Worm (Caenorhabditis elegans) whole organism, young adult: ENCODE data around the gene lec-8.

Source experiments
- B0019.2 ChIP-seq: fragments of 200-800 bp; sonication (Bioruptor generic); conservative IDR thresholded peaks from 2 replicates; pipeline ENCODE4 v1.3.6; 2022; ENCODE audit warnings: missing genetic modification reagents, missing genetic modification characterization, missing compliant biosample characterization
- B0035.1 ChIP-seq: sonication (generic microtip); optimal IDR thresholded peaks from 2 replicates; lab custom pipeline; 2016; ENCODE audit warnings: missing genetic modification characterization, mild to moderate bottlenecking, missing compliant biosample characterization, missing genotype, missing genetic modification reagents
- B0336.3 ChIP-seq: fragments of 200-800 bp; sonication (Bioruptor generic); IDR thresholded peaks from 2 replicates; pipeline ENCODE4 v1.3.6; 2022; ENCODE audit warnings: missing genetic modification characterization, missing compliant biosample characterization
- C06A6.2 ChIP-seq: fragments of 200-800 bp; sonication (Bioruptor generic); conservative IDR thresholded peaks from 2 replicates; pipeline ENCODE4 v1.3.6; 2022; ENCODE audit warnings: missing genetic modification characterization, missing compliant biosample characterization
- D2030.7 ChIP-seq: fragments of 200-800 bp; sonication (Bioruptor generic); IDR thresholded peaks from 2 replicates; pipeline ENCODE4 v1.3.6; 2022; ENCODE audit warnings: missing genetic modification reagents, missing genetic modification characterization, missing compliant biosample characterization
- F33H1.4 ChIP-seq: fragments of 200-800 bp; sonication (Bioruptor generic); IDR thresholded peaks from 2 replicates; pipeline ENCODE4 v1.3.6; 2022; ENCODE audit warnings: missing genetic modification reagents, missing genetic modification characterization, missing compliant biosample characterization
- F39B2.1 ChIP-seq: fragments of 200-800 bp; sonication (Bioruptor generic); IDR thresholded peaks from 2 replicates; pipeline ENCODE4 v1.3.6; 2022; ENCODE audit warnings: missing genetic modification reagents, missing genetic modification characterization, missing compliant biosample characterization
- F49E8.2 ChIP-seq: sonication (generic microtip); optimal IDR thresholded peaks from 3 replicates; lab custom pipeline; 2017; ENCODE audit warnings: missing genetic modification characterization, mild to moderate bottlenecking, missing compliant biosample characterization, antibody characterized with exemption, moderate library complexity; ENCODE audit not compliant: insufficient read depth
- F57A8.1 ChIP-seq: fragments of 200-800 bp; sonication (Bioruptor generic); optimal IDR thresholded peaks from 2 replicates; lab custom pipeline; 2018; ENCODE audit warnings: mild to moderate bottlenecking, missing genetic modification characterization, moderate library complexity, missing compliant biosample characterization
- Y56A3A.18 ChIP-seq: fragments of 200-800 bp; sonication (Bioruptor generic); IDR thresholded peaks from 2 replicates; pipeline ENCODE4 v1.3.6; 2022; ENCODE audit warnings: missing genetic modification reagents, missing genetic modification characterization, missing compliant biosample characterization
- akir-1 ChIP-seq: fragments of 200-800 bp; sonication (Bioruptor generic); optimal IDR thresholded peaks from 2 replicates; lab custom pipeline; 2018; ENCODE audit warnings: mild to moderate bottlenecking, missing genetic modification characterization, moderate library complexity, missing compliant biosample characterization
- ama-1 ChIP-seq, 3 experiments: fragments of 150-350 bp in 1 of 3; sonication (generic microtip) in 2 of 3; optimal IDR thresholded peaks; 2 replicates each; lab custom pipeline; 2014 to 2018; ENCODE audit warnings: missing biosample characterization in 2 of 3, missing genetic modification characterization in 2 of 3, missing genetic modification reagents in 2 of 3
- aptf-3 ChIP-seq: fragments of 200-800 bp; sonication (Bioruptor generic); IDR thresholded peaks from 2 replicates; pipeline ENCODE4 v1.3.6; 2022; ENCODE audit warnings: missing genetic modification characterization, missing compliant biosample characterization
- atf-7 ChIP-seq: sonication (generic microtip); optimal IDR thresholded peaks from 2 replicates; lab custom pipeline; 2017; ENCODE audit warnings: mild to moderate bottlenecking, missing genetic modification characterization, missing compliant biosample characterization
- attf-3 ChIP-seq: fragments of 200-800 bp; sonication (Bioruptor generic); conservative IDR thresholded peaks from 2 replicates; pipeline ENCODE4 v1.3.6; 2022; ENCODE audit warnings: missing genetic modification reagents, missing genetic modification characterization, missing compliant biosample characterization
- ceh-100 ChIP-seq: fragments of 200-800 bp; sonication (Bioruptor generic); IDR thresholded peaks from 2 replicates; pipeline ENCODE4 v1.3.6; 2022; ENCODE audit warnings: missing genetic modification reagents, missing genetic modification characterization, missing compliant biosample characterization
- ceh-58 ChIP-seq: fragments of 200-800 bp; sonication (Bioruptor generic); IDR thresholded peaks from 2 replicates; pipeline ENCODE4 v1.3.6; 2022; ENCODE audit warnings: missing genetic modification characterization, missing compliant biosample characterization
- ceh-91 ChIP-seq: fragments of 200-800 bp; sonication (Bioruptor generic); IDR thresholded peaks from 2 replicates; pipeline ENCODE4 v1.3.6; 2022; ENCODE audit warnings: missing genetic modification reagents, missing genetic modification characterization, missing compliant biosample characterization
- dpff-1 ChIP-seq: sonication (generic microtip); optimal IDR thresholded peaks from 2 replicates; lab custom pipeline; 2017; ENCODE audit warnings: mild to moderate bottlenecking, missing genetic modification characterization, missing compliant biosample characterization
- dpl-1 ChIP-seq: fragments of 150-350 bp; optimal IDR thresholded peaks from 2 replicates; lab custom pipeline; 2014; ENCODE audit warnings: missing biosample characterization, missing genetic modification reagents, missing genetic modification characterization
- efl-1 ChIP-seq: fragments of 150-350 bp; optimal IDR thresholded peaks from 2 replicates; lab custom pipeline; 2014; ENCODE audit warnings: missing biosample characterization, missing genetic modification reagents, missing genetic modification characterization
- egl-18 ChIP-seq: fragments of 200-800 bp; sonication (Bioruptor generic); IDR thresholded peaks from 2 replicates; pipeline ENCODE4 v1.3.6; 2022; ENCODE audit warnings: missing genetic modification reagents, missing genetic modification characterization, missing compliant biosample characterization
- hmg-20 ChIP-seq: fragments of 200-800 bp; sonication (Bioruptor generic); IDR thresholded peaks from 2 replicates; pipeline ENCODE4 v1.3.6; 2022; ENCODE audit warnings: missing genetic modification reagents, missing genetic modification characterization, missing compliant biosample characterization
- let-526 ChIP-seq: fragments of 200-800 bp; sonication (Bioruptor generic); IDR thresholded peaks from 2 replicates; pipeline ENCODE4 v1.3.6; 2022; ENCODE audit warnings: missing genetic modification reagents, missing genetic modification characterization, missing compliant biosample characterization
- lir-1 ChIP-seq: fragments of 200-800 bp; sonication (Bioruptor generic); conservative IDR thresholded peaks from 2 replicates; pipeline ENCODE4 v1.3.6; 2022; ENCODE audit warnings: missing genetic modification reagents, missing genetic modification characterization, missing compliant biosample characterization
- lsy-27 ChIP-seq: sonication (generic microtip); optimal IDR thresholded peaks from 2 replicates; lab custom pipeline; 2017; ENCODE audit warnings: missing genetic modification characterization, mild to moderate bottlenecking, missing compliant biosample characterization, antibody characterized with exemption, missing genotype, borderline replicate concordance; ENCODE audit not compliant: insufficient read depth
- madf-10 ChIP-seq: sonication (generic microtip); optimal IDR thresholded peaks from 2 replicates; lab custom pipeline; 2016; ENCODE audit warnings: mild to moderate bottlenecking, missing genetic modification characterization, missing compliant biosample characterization
- madf-3 ChIP-seq: fragments of 200-800 bp; sonication (Bioruptor generic); IDR thresholded peaks from 2 replicates; pipeline ENCODE4 v1.3.6; 2022; ENCODE audit warnings: missing genetic modification reagents, missing genetic modification characterization, missing compliant biosample characterization
- madf-6 ChIP-seq: fragments of 200-800 bp; sonication (Bioruptor generic); IDR thresholded peaks from 2 replicates; pipeline ENCODE4 v1.3.6; 2022; ENCODE audit warnings: missing genetic modification reagents, missing genetic modification characterization, missing compliant biosample characterization
- mcd-1 ChIP-seq: fragments of 200-800 bp; sonication (Bioruptor generic); IDR thresholded peaks from 2 replicates; pipeline ENCODE4 v1.3.6; 2022; ENCODE audit warnings: missing genetic modification reagents, missing genetic modification characterization, missing compliant biosample characterization
- mxl-1 ChIP-seq: sonication (generic microtip); optimal IDR thresholded peaks from 2 replicates; lab custom pipeline; 2016; ENCODE audit warnings: missing genetic modification characterization, missing compliant biosample characterization
- nfya-2 ChIP-seq: fragments of 200-800 bp; sonication (Bioruptor generic); IDR thresholded peaks from 2 replicates; pipeline ENCODE4 v1.3.6; 2022; ENCODE audit warnings: missing genetic modification reagents, missing genetic modification characterization, missing compliant biosample characterization
- nhr-179 ChIP-seq: sonication (generic microtip); optimal IDR thresholded peaks from 2 replicates; lab custom pipeline; 2016; ENCODE audit warnings: mild to moderate bottlenecking, missing genetic modification characterization, missing compliant biosample characterization
- nhr-80 ChIP-seq: sonication (generic microtip); optimal IDR thresholded peaks from 2 replicates; lab custom pipeline; 2016; ENCODE audit warnings: missing genetic modification characterization, missing compliant biosample characterization
- pbrm-1 ChIP-seq: fragments of 200-800 bp; sonication (Bioruptor generic); IDR thresholded peaks from 2 replicates; pipeline ENCODE4 v1.3.6; 2022; ENCODE audit warnings: missing genetic modification reagents, missing genetic modification characterization, missing compliant biosample characterization
- pha-4 ChIP-seq: fragments of 150-350 bp; sonication (generic microtip); optimal IDR thresholded peaks from 2 replicates; lab custom pipeline; 2014; ENCODE audit warnings: missing biosample characterization, missing genetic modification reagents, missing genetic modification characterization
- rec-8 ChIP-seq, 2 experiments: sonication (generic microtip); optimal IDR thresholded peaks; 2 replicates each; lab custom pipeline; 2016; ENCODE audit warnings: mild to moderate bottlenecking in 2 of 2, missing genetic modification characterization in 2 of 2, missing genetic modification reagents in 2 of 2, missing genotype in 2 of 2, missing biosample characterization in 1 of 2, missing compliant biosample characterization in 1 of 2, moderate library complexity in 1 of 2
- sdz-38 ChIP-seq: sonication (generic microtip); optimal IDR thresholded peaks from 2 replicates; lab custom pipeline; 2016; ENCODE audit warnings: missing genotype, missing genetic modification characterization, missing compliant biosample characterization
- snpc-1.1 ChIP-seq: sonication (generic microtip); optimal IDR thresholded peaks from 2 replicates; lab custom pipeline; 2017; ENCODE audit warnings: missing genetic modification characterization, mild to moderate bottlenecking, missing compliant biosample characterization, antibody characterized with exemption, moderate library complexity, missing genotype, missing genetic modification reagents; ENCODE audit not compliant: insufficient read depth
- snpc-4 ChIP-seq, 5 experiments: fragments of 150-350 bp in 1 of 5; sonication (generic microtip) in 4 of 5; optimal IDR thresholded peaks; 2 replicates each; lab custom pipeline; 2014 to 2018; ENCODE audit warnings: missing genetic modification characterization in 5 of 5, missing biosample characterization in 3 of 5, antibody characterized with exemption in 2 of 5, mild to moderate bottlenecking in 2 of 5, missing compliant biosample characterization in 2 of 5, missing genotype in 2 of 5, moderate library complexity in 2 of 5, missing genetic modification reagents in 1 of 5
- somi-1 ChIP-seq: fragments of 200-800 bp; sonication (Bioruptor generic); optimal IDR thresholded peaks from 2 replicates; lab custom pipeline; 2018; ENCODE audit warnings: mild to moderate bottlenecking, missing genetic modification characterization, missing compliant biosample characterization
- tbx-9 ChIP-seq: sonication (generic microtip); optimal IDR thresholded peaks from 2 replicates; lab custom pipeline; 2016; ENCODE audit warnings: borderline replicate concordance, missing genetic modification characterization, inconsistent platforms, missing compliant biosample characterization
- zim-3 ChIP-seq: sonication (generic microtip); optimal IDR thresholded peaks from 2 replicates; lab custom pipeline; 2017; ENCODE audit warnings: mild to moderate bottlenecking, missing genetic modification characterization, moderate library complexity, missing compliant biosample characterization
- ztf-3 ChIP-seq: fragments of 200-800 bp; sonication (Bioruptor generic); optimal IDR thresholded peaks from 2 replicates; lab custom pipeline; 2018; ENCODE audit warnings: mild to moderate bottlenecking, missing genetic modification characterization, missing compliant biosample characterization

The lec-8 gene

DNA sequence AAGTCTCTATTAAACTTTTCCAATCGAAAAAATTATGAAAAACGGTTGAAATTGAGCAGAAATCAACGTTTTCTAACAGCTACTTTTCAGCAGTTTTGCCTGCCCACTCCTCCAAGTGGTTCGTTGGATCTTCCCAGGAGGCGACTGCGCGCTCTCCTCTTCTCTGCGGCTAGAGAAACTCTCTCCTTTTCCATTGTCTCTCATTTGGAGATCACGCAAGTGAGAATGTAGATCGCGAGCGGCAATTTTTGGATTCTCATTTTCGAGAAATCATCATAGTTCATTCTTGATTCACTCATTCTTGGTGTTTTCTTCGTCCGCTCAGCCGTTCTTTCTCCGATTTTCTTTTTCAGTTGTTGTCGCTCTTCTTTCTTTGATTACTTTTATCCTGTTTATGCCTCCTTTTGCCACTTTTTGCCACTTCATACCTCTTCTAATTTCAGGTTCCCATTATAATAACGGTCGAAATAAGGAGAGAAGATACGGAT, 33.5 kb downstream of the lec-8 start, which contains the start of gene mrp-4 (continued):
- TF ChIP-seq efl-1 (GFP tag; lab: Kevin White, UChicago) (peak; percentile 90), aptf-3 (GFP tag; lab: Robert Waterston, UW) (peak; percentile 99), nhr-179 (tag; lab: Kevin White, UChicago) (no peak), dpl-1 (GFP tag; lab: Kevin White, UChicago) (peak; percentile 36), mcd-1 (GFP tag; lab: Robert Waterston, UW) (no peak), madf-6 (GFP tag; lab: Robert Waterston, UW) (peak; percentile 77), mxl-1 (tag; lab: Kevin White, UChicago) (no peak), B0035.1 (tag; lab: Kevin White, UChicago) (no peak), madf-3 (0 out of 2 replicates have a peak, but pooled peaks have one; percentile 53), snpc-1.1 (tag; lab: Kevin White, UChicago) (no peak), ceh-100 (GFP tag; lab: Robert Waterston, UW) (no peak)

DNA sequence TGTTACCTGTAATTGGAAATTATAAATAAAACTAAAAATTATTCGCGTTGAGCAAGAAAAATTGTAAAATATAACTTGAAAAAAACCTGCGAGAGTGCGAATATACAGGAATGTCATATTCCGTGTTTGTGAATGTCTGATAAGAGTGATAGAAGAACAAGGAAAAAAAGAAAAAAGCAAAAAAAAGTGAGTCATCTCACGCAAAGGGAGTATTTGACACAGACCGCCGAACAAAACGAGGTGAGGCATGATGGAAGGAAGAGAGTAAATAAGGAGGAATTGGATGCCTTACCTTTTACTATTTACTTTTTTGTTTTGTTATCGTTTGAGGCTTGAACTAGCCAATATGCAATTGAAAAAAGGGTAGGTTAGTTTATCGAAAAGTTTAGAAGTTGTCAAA, 42.0 kb downstream of the lec-8 start, which contains the start of gene F21G4.1:
Gene F21G4.1 (minus strand): TSS at position 6 of the 400 bp plus-strand sequence.
- TF ChIP-seq nhr-80 (tag; lab: Kevin White, UChicago) = peak; percentile 72
- no peak for TF ChIP-seq lir-1 (GFP tag; lab: Robert Waterston, UW)

DNA sequence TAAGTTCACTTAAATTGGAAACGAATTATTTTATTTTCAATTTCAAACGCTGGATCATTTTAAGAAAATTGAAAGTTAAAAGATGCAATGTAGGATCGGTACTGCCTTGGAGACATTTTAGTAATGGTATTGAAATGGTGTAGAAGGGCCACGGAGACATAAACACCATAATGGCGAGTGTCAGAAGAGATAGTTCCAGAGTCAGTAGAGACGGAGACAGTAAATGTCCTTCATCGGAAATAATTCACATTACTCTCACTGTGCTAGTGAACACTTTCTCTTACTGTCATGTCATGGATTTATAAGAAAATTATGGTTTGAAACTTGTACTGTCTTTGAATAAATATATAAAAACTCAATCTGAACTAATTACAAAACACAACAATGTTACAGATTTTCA, 42.7 kb downstream of the lec-8 start:
- TF ChIP-seq pbrm-1 (GFP tag; lab: Robert Waterston, UW) (no peak), B0019.2 (GFP tag; lab: Robert Waterston, UW) (no peak), B0336.3 (no peak), zim-3 (tag; lab: Kevin White, UChicago) (no peak), ceh-91 (GFP tag; lab: Robert Waterston, UW) (no peak), somi-1 (GFP tag; lab: Kevin White, UChicago) (no peak), F33H1.4 (no peak), D2030.7 (GFP tag; lab: Robert Waterston, UW) (no peak), F39B2.1 (GFP tag; lab: Robert Waterston, UW) (no peak), madf-10 (tag; lab: Kevin White, UChicago) (no peak), snpc-4 (GFP tag; optimal IDR thresholded peaks at IDR 0.05; lab: Kevin White, UChicago) (no peak), snpc-4 (tag; optimal IDR thresholded peaks at IDR 0.05; lab: Kevin White, UChicago) (no peak), dpff-1 (tag; lab: Kevin White, UChicago) (no peak), F57A8.1 (GFP tag; lab: Kevin White, UChicago) (no peak), C06A6.2 (GFP tag; lab: Robert Waterston, UW) (no peak), ztf-3 (GFP tag; lab: Kevin White, UChicago) (no peak), Y56A3A.18 (GFP tag; lab: Robert Waterston, UW) (no peak), sdz-38 (tag; lab: Kevin White, UChicago) (no peak)

DNA sequence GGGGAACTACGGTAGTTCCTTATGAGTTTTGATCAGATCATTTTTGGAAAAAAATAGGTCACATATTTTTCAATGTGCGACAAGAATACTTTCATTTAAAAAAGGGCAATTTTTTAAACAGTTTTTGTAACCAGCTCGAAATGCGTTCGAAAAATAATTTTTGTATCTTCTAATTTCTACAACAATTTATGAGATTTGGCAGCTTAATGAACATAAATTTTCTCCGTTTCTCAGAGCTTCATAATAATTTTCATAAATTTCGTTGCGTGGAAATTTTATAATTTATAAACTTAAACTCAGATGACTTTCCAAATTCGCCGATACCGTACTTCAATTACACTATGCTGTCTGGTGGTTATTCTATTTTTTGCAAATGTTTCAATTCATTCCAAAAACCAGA, 44.5 kb downstream of the lec-8 start, which contains the start of gene F21G4.3:
Gene F21G4.3 (plus strand): TSS at position 301 of the 400 bp plus-strand sequence.
- TF ChIP-seq egl-18 (GFP tag; lab: Robert Waterston, UW) (no peak), rec-8 (tag; optimal IDR thresholded peaks at IDR 0.05; lab: Kevin White, UChicago) (no peak), akir-1 (GFP tag; lab: Kevin White, UChicago) (no peak), pha-4 (no peak), ama-1 (optimal IDR thresholded peaks at IDR 0.05; lab: Kevin White, UChicago) (no peak), ama-1 (GFP tag; optimal IDR thresholded peaks at IDR 0.05; lab: Kevin White, UChicago) (no peak), ceh-58 (GFP tag; lab: Robert Waterston, UW) (no peak), tbx-9 (tag; lab: Kevin White, UChicago) (no peak), nfya-2 (no peak), let-526 (GFP tag; lab: Robert Waterston, UW) (no peak), hmg-20 (GFP tag; lab: Robert Waterston, UW) (no peak), atf-7 (tag; lab: Kevin White, UChicago) (no peak), lsy-27 (no peak), attf-3 (no peak), F49E8.2 (tag; lab: Kevin White, UChicago) (no peak)
